Fruit fly (Drosophila melanogaster) Kc167 (cell line): ENCODE measurements around the gene Jon25Bii.

Experiments
- h ChIP-seq: fragments of >200 bp; optimal IDR thresholded peaks from 3 replicates; lab custom pipeline; 2018; ENCODE audit warnings: missing external identifiers
- psq ChIP-seq: fragments of >200 bp; optimal IDR thresholded peaks from 2 replicates; lab custom pipeline; 2017; ENCODE audit warnings: missing external identifiers

DNA sequence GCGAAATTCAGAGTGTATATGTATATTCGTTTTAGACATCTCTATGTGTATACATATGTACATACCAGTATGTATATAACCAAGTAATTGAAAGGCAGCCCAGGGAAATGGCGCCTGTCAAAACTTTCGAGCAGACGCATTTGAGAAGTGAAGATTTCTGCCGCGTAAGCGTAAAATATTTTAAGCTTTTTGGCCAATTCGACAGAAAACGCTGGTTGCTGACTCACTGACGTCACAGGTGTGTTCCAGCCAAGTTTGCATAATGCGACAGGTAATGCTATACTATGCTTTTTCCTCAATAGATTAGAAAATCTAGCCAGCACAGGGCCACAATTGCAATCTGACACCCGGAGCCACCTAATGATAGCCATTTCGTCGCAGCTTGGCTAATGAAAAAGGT, 36.2 kb downstream of the Jon25Bii start:
- TF ChIP-seq h (lab: Kevin White, UChicago) (no peak), psq (lab: Kevin White, UChicago) (no peak)
